Worm (Caenorhabditis elegans) whole organism, young adult: ENCODE results near the gene nck-1.

Experiments used
- T26A5.8 ChIP-seq: sonication (generic microtip); optimal IDR thresholded peaks from 2 replicates; lab custom pipeline; 2016; ENCODE audit warnings: missing genetic modification characterization, missing compliant biosample characterization
- Y53G8AR.9 ChIP-seq: fragments of 200-800 bp; sonication (Bioruptor generic); conservative IDR thresholded peaks from 2 replicates; pipeline ENCODE4 v1.3.6; 2022; ENCODE audit warnings: missing genetic modification reagents, missing genetic modification characterization, missing compliant biosample characterization
- ZK185.1 ChIP-seq: sonication (generic microtip); optimal IDR thresholded peaks from 2 replicates; lab custom pipeline; 2016; ENCODE audit warnings: mild to moderate bottlenecking, missing genetic modification characterization, missing compliant biosample characterization; ENCODE audit not compliant: poor library complexity, severe bottlenecking
- aptf-2 ChIP-seq: fragments of 200-800 bp; sonication (Bioruptor generic); conservative IDR thresholded peaks from 2 replicates; pipeline ENCODE4 v1.3.6; 2022; ENCODE audit warnings: missing genetic modification reagents, missing genetic modification characterization, missing compliant biosample characterization
- aptf-3 ChIP-seq: fragments of 200-800 bp; sonication (Bioruptor generic); IDR thresholded peaks from 2 replicates; pipeline ENCODE4 v1.3.6; 2022; ENCODE audit warnings: missing genetic modification characterization, missing compliant biosample characterization
- bed-1 ChIP-seq: fragments of 200-800 bp; sonication (Bioruptor generic); IDR thresholded peaks from 2 replicates; pipeline ENCODE4 v1.3.6; 2022; ENCODE audit warnings: missing genetic modification reagents, missing genetic modification characterization, missing compliant biosample characterization
- egrh-3 ChIP-seq: fragments of 200-800 bp; sonication (Bioruptor generic); IDR thresholded peaks from 2 replicates; pipeline ENCODE4 v1.3.6; 2022; ENCODE audit warnings: missing genetic modification reagents, missing genetic modification characterization, missing compliant biosample characterization
- ekl-4 ChIP-seq: fragments of 200-800 bp; sonication (Bioruptor generic); IDR thresholded peaks from 2 replicates; pipeline ENCODE4 v1.3.6; 2022; ENCODE audit warnings: missing genetic modification reagents, missing genetic modification characterization, missing compliant biosample characterization
- gei-17 ChIP-seq: fragments of 200-800 bp; sonication (Bioruptor generic); optimal IDR thresholded peaks from 2 replicates; lab custom pipeline; 2018; ENCODE audit warnings: mild to moderate bottlenecking, missing genetic modification characterization, missing compliant biosample characterization
- hmg-1.2 ChIP-seq: fragments of 200-800 bp; sonication (Bioruptor generic); IDR thresholded peaks from 2 replicates; pipeline ENCODE4 v1.3.6; 2022; ENCODE audit warnings: missing genetic modification reagents, missing genetic modification characterization, missing compliant biosample characterization
- hrde-1 ChIP-seq: sonication (generic microtip); optimal IDR thresholded peaks from 2 replicates; lab custom pipeline; 2016; ENCODE audit warnings: missing genetic modification characterization, mild to moderate bottlenecking, missing compliant biosample characterization, moderate library complexity, missing genotype, missing genetic modification reagents, borderline replicate concordance
- lag-1 ChIP-seq: fragments of 200-800 bp; sonication (Bioruptor generic); IDR thresholded peaks from 2 replicates; pipeline ENCODE4 v1.3.6; 2022; ENCODE audit warnings: missing genetic modification reagents, missing genetic modification characterization, missing compliant biosample characterization
- lin-35 ChIP-seq, 3 experiments: fragments of 150-350 bp in 2 of 3; sonication (generic microtip) in 1 of 3; optimal IDR thresholded peaks; 2 replicates each; lab custom pipeline; 2014 to 2018; ENCODE audit warnings: missing biosample characterization in 3 of 3, missing genetic modification characterization in 3 of 3, missing genetic modification reagents in 3 of 3
- mcd-1 ChIP-seq: fragments of 200-800 bp; sonication (Bioruptor generic); IDR thresholded peaks from 2 replicates; pipeline ENCODE4 v1.3.6; 2022; ENCODE audit warnings: missing genetic modification reagents, missing genetic modification characterization, missing compliant biosample characterization
- pbrm-1 ChIP-seq: fragments of 200-800 bp; sonication (Bioruptor generic); IDR thresholded peaks from 2 replicates; pipeline ENCODE4 v1.3.6; 2022; ENCODE audit warnings: missing genetic modification reagents, missing genetic modification characterization, missing compliant biosample characterization
- sdz-38 ChIP-seq: sonication (generic microtip); optimal IDR thresholded peaks from 2 replicates; lab custom pipeline; 2016; ENCODE audit warnings: missing genotype, missing genetic modification characterization, missing compliant biosample characterization
- ztf-6 ChIP-seq: fragments of 200-800 bp; sonication (Bioruptor generic); IDR thresholded peaks from 2 replicates; pipeline ENCODE4 v1.3.6; 2022; ENCODE audit warnings: missing genetic modification reagents, missing genetic modification characterization, missing compliant biosample characterization

The nck-1 gene

ce11 chrX:4100473-4100872 lies 52.8 kb downstream of the nck-1 start, which contains the start of gene clh-4:
Gene clh-4 (minus strand): TSS chrX:4100573.
- no peak for TF ChIP-seq bed-1 (GFP tag; lab: Robert Waterston, UW)
- no peak for TF ChIP-seq aptf-2 (GFP tag; lab: Robert Waterston, UW)
- no peak for TF ChIP-seq lin-35 (GFP tag; optimal IDR thresholded peaks at IDR 0.05; lab: Kevin White, UChicago)
- TF ChIP-seq ZK185.1 (tag; lab: Kevin White, UChicago) = no peak
- TF ChIP-seq T26A5.8 (tag; lab: Kevin White, UChicago) = no peak
- no peak for TF ChIP-seq gei-17
- no peak for TF ChIP-seq egrh-3
- no peak for TF ChIP-seq pbrm-1
- TF ChIP-seq hrde-1 = no peak
- no peak for TF ChIP-seq ztf-6 (GFP tag; lab: Robert Waterston, UW)
- no peak for TF ChIP-seq Y53G8AR.9
- no peak for TF ChIP-seq mcd-1 (GFP tag; lab: Robert Waterston, UW)
- no peak for TF ChIP-seq lag-1
- TF ChIP-seq ekl-4 (GFP tag; lab: Robert Waterston, UW) = no peak
- no peak for TF ChIP-seq hmg-1.2 (GFP tag; lab: Robert Waterston, UW)
- TF ChIP-seq aptf-3 = no peak
- no peak for TF ChIP-seq sdz-38 (tag; lab: Kevin White, UChicago)
